Worm (Caenorhabditis elegans) whole organism, late embryonic: ENCODE results near the gene che-2.

ENCODE experiments used
- C38D4.7 ChIP-seq: fragments of 200-800 bp; sonication (Bioruptor generic); optimal IDR thresholded peaks from 2 replicates; lab custom pipeline; 2018; ENCODE audit warnings: mild to moderate bottlenecking, missing genetic modification characterization, moderate library complexity, missing compliant biosample characterization
- K02D7.2 ChIP-seq: sonication (generic microtip); optimal IDR thresholded peaks from 2 replicates; lab custom pipeline; 2017; ENCODE audit warnings: mild to moderate bottlenecking, missing genetic modification characterization, missing compliant biosample characterization
- T23F11.4 ChIP-seq: fragments of 200-800 bp; sonication (Bioruptor generic); optimal IDR thresholded peaks from 2 replicates; lab custom pipeline; 2018; ENCODE audit warnings: mild to moderate bottlenecking, missing genetic modification characterization, missing compliant biosample characterization
- ceh-22 ChIP-seq: sonication (generic microtip); optimal IDR thresholded peaks from 2 replicates; lab custom pipeline; 2017; ENCODE audit warnings: missing biosample characterization, missing genetic modification characterization
- ceh-30 ChIP-seq: fragments of 150-350 bp; optimal IDR thresholded peaks from 2 replicates; lab custom pipeline; 2014; ENCODE audit warnings: missing biosample characterization, missing genetic modification characterization
- ceh-34 ChIP-seq: sonication (generic microtip); optimal IDR thresholded peaks from 2 replicates; lab custom pipeline; 2016; ENCODE audit warnings: mild to moderate bottlenecking, missing genetic modification characterization, missing compliant biosample characterization
- ceh-48 ChIP-seq: sonication (generic microtip); optimal IDR thresholded peaks from 2 replicates; lab custom pipeline; 2016; ENCODE audit warnings: missing genetic modification characterization, inconsistent platforms, missing compliant biosample characterization
- ceh-6 ChIP-seq: fragments of 200-800 bp; sonication (Bioruptor generic); optimal IDR thresholded peaks from 2 replicates; lab custom pipeline; 2018; ENCODE audit warnings: mild to moderate bottlenecking, missing genetic modification characterization, missing compliant biosample characterization
- ceh-9 ChIP-seq: sonication (generic microtip); optimal IDR thresholded peaks from 2 replicates; lab custom pipeline; 2016; ENCODE audit warnings: mild to moderate bottlenecking, missing genetic modification characterization, inconsistent platforms, missing compliant biosample characterization
- dmd-4 ChIP-seq: sonication (generic microtip); optimal IDR thresholded peaks from 2 replicates; lab custom pipeline; 2016; ENCODE audit warnings: borderline replicate concordance, missing genetic modification characterization, missing compliant biosample characterization
- dve-1 ChIP-seq: sonication (generic microtip); optimal IDR thresholded peaks from 2 replicates; lab custom pipeline; 2017; ENCODE audit warnings: antibody characterized with exemption, mild to moderate bottlenecking, missing genetic modification characterization, missing compliant biosample characterization
- elt-2 ChIP-seq: sonication (generic microtip); optimal IDR thresholded peaks from 2 replicates; lab custom pipeline; 2016; ENCODE audit warnings: missing genetic modification reagents, missing genetic modification characterization, missing compliant biosample characterization
- elt-4 ChIP-seq: sonication (generic microtip); optimal IDR thresholded peaks from 2 replicates; lab custom pipeline; 2016; ENCODE audit warnings: missing genetic modification characterization, missing compliant biosample characterization
- eyg-1 ChIP-seq: sonication (generic microtip); optimal IDR thresholded peaks from 2 replicates; lab custom pipeline; 2016; ENCODE audit warnings: missing genotype, missing genetic modification characterization, missing compliant biosample characterization
- hlh-13 ChIP-seq: fragments of 200-800 bp; sonication (Bioruptor generic); optimal IDR thresholded peaks from 2 replicates; lab custom pipeline; 2018; ENCODE audit warnings: mild to moderate bottlenecking, missing genetic modification characterization, missing compliant biosample characterization
- hlh-15 ChIP-seq: sonication (generic microtip); optimal IDR thresholded peaks from 2 replicates; lab custom pipeline; 2016; ENCODE audit warnings: missing genetic modification characterization, missing compliant biosample characterization
- hlh-6 ChIP-seq: sonication (generic microtip); optimal IDR thresholded peaks from 2 replicates; lab custom pipeline; 2016; ENCODE audit warnings: missing genotype, missing genetic modification characterization, missing compliant biosample characterization
- lim-6 ChIP-seq: sonication (generic microtip); optimal IDR thresholded peaks from 2 replicates; lab custom pipeline; 2016; ENCODE audit warnings: missing genetic modification characterization, missing compliant biosample characterization
- nfya-1 ChIP-seq: sonication (generic microtip); optimal IDR thresholded peaks from 2 replicates; lab custom pipeline; 2017; ENCODE audit warnings: missing genetic modification characterization, mild to moderate bottlenecking, missing compliant biosample characterization, antibody characterized with exemption, moderate library complexity
- pax-1 ChIP-seq: fragments of 150-350 bp; optimal IDR thresholded peaks from 2 replicates; lab custom pipeline; 2014; ENCODE audit warnings: missing biosample characterization, missing genetic modification characterization
- pha-2 ChIP-seq: sonication (generic microtip); optimal IDR thresholded peaks from 2 replicates; lab custom pipeline; 2017; ENCODE audit warnings: mild to moderate bottlenecking, missing genetic modification characterization, missing compliant biosample characterization
- rnt-1 ChIP-seq: sonication (generic microtip); optimal IDR thresholded peaks from 2 replicates; lab custom pipeline; 2016; ENCODE audit warnings: missing genetic modification characterization, missing compliant biosample characterization
- sdc-2 ChIP-seq: sonication (generic microtip); optimal IDR thresholded peaks from 2 replicates; lab custom pipeline; 2016; ENCODE audit warnings: missing genotype, missing genetic modification characterization, missing compliant biosample characterization
- sox-2 ChIP-seq: fragments of 200-800 bp; sonication (Bioruptor generic); IDR thresholded peaks from 2 replicates; pipeline ENCODE4 v1.3.6; 2022; ENCODE audit warnings: missing genetic modification reagents, missing genetic modification characterization, missing compliant biosample characterization
- sox-4 ChIP-seq: sonication (generic microtip); optimal IDR thresholded peaks from 2 replicates; lab custom pipeline; 2017; ENCODE audit warnings: mild to moderate bottlenecking, missing genetic modification characterization, inconsistent platforms, missing compliant biosample characterization
- tbx-7 ChIP-seq: sonication (generic microtip); optimal IDR thresholded peaks from 2 replicates; lab custom pipeline; 2016; ENCODE audit warnings: missing genotype, missing genetic modification characterization, missing compliant biosample characterization
- unc-3 ChIP-seq, 2 experiments: fragments of 200-800 bp in 1 of 2; sonication (Bioruptor generic) in 1 of 2; sonication (generic microtip) in 1 of 2; conservative IDR thresholded peaks in 1 of 2; optimal IDR thresholded peaks in 1 of 2; 2 replicates each; pipeline versions ENCODE4 v1.3.6 to Lab custom; 2016 to 2022; ENCODE audit warnings: missing compliant biosample characterization in 2 of 2, missing genetic modification characterization in 2 of 2, missing genetic modification reagents in 1 of 2
- unc-42 ChIP-seq: sonication (generic microtip); optimal IDR thresholded peaks from 2 replicates; lab custom pipeline; 2016; ENCODE audit warnings: missing genotype, missing genetic modification characterization, missing compliant biosample characterization
- unc-86 ChIP-seq: sonication (generic microtip); optimal IDR thresholded peaks from 2 replicates; lab custom pipeline; 2016; ENCODE audit warnings: missing genetic modification characterization, missing compliant biosample characterization
- ztf-16 ChIP-seq: sonication (generic microtip); optimal IDR thresholded peaks from 2 replicates; lab custom pipeline; 2017; ENCODE audit warnings: missing genetic modification characterization, missing compliant biosample characterization

The che-2 gene

DNA sequence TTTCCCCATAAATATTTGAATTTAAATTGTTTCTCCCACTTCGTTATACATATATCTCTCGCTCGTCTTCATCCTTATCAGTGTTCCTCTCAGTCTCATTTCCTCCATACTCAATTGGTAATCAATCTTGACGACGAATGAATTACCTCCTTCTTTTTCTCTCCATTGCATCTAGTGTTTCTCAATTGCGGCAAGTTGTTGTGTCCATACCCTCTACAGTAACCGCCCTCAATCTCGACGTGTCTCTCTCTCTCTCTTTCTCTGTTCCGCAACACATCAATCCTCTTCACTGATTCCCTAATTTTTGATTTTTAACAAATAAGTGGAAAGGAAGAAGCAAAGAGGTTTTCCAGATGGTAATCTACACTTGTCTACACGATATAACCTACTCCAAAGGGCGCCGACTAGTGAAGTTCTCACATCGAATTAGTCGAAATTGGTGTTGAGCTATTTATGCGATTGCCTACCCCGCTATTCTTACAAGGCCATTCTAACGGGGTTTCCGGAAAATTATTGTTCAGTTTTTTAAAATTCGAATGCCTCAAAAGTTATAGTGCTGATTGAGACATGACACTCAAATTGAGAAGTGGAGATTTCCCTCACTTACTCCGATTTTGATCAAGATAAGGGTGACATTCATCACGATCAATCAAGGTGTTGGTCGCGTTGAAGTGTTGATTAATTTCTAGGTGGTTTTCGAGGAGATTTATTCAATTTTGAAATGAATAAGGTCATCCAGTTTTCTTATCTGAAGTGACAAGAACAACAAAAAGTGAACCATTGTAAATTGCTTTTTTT is 23.0 kb downstream of the che-2 start:
- TF ChIP-seq sox-4: no peak
- no peak for TF ChIP-seq eyg-1 (tag; lab: Kevin White, UChicago)
- TF ChIP-seq T23F11.4 (GFP tag; lab: Kevin White, UChicago): no peak
- no peak for TF ChIP-seq ceh-30 (tag; lab: Kevin White, UChicago)
- TF ChIP-seq, all 69 proteins: peak for 0

DNA sequence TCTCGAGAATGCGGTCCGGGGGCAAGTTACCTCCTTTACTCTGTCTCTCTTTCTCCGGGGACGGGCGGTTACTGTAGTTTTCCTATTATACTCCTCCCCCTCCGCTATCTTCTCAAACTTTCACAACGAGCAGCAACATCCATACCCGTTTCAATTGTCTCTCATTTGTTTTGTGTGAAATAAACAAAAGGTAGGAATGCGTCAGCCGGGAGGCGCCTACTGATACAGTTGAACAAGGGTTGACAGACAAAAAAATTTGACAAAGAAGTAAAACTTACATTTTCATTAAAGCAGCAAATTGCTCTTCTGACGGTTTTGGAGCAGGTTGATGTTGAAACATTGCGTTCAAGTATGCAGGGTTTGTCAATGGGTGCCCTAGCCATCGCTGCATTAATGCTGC is 23.8 kb downstream of the che-2 start:
- TF ChIP-seq pha-2 (tag; lab: Kevin White, UChicago) (no peak), hlh-6 (tag; lab: Kevin White, UChicago) (no peak), sox-2 (no peak), sox-4 (no peak), rnt-1 (tag; lab: Kevin White, UChicago) (no peak), lim-6 (tag; lab: Kevin White, UChicago) (no peak), dve-1 (tag; lab: Kevin White, UChicago) (no peak), unc-42 (tag; lab: Kevin White, UChicago) (no peak), ceh-34 (tag; lab: Kevin White, UChicago) (no peak), K02D7.2 (tag; lab: Kevin White, UChicago) (no peak)
- TF ChIP-seq, all 69 proteins: peak for 0

DNA sequence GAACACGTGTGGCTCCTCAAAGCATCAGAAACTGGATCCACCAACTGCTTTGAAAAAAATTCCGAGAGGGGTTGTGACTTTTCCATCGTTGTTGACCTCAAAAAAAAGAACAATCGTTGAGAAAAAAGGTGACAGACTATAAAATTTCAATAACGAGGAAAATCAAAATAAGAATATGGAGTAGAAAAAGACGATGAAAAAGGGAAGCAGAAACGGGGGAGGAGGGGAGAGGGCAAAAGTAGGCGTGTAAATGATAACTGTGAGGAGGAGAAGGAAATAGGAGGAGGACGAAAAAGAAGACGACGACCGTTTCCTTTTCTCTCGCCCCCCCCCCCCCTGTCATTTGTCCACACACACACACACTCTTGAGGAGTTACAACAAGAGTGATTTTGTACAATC is 25.6 kb downstream of the che-2 start, which contains the start of gene B0310.2:
Gene B0310.2, minus strand, starts transcription at position 101 of the 400 bp plus-strand sequence.
- TF ChIP-seq nfya-1 (no peak), unc-86 (tag; lab: Kevin White, UChicago) (no peak), hlh-13 (no peak), ceh-48 (tag; lab: Kevin White, UChicago) (no peak), ztf-16 (no peak), C38D4.7 (no peak)
- TF ChIP-seq, all 69 proteins: peak for 0

DNA sequence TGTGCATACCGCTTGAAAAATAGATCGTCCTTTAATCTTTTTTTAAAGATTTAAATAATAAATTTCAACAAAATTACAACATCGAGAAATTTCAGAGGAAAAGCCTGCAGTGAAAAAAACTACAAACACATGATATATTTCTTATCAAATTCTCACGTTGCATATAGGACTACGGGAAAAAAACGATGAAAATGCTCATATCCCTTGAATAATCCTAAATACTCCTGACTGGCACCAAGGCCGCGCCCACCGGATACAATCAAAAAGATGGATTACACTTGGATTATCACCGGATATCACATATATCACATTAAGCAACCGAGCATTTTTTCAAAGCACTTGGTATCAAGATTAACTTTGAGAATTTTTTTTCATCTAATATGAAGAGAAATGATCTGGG is 32.8 kb downstream of the che-2 start:
- no peak for TF ChIP-seq pax-1 (tag; lab: Kevin White, UChicago)

DNA sequence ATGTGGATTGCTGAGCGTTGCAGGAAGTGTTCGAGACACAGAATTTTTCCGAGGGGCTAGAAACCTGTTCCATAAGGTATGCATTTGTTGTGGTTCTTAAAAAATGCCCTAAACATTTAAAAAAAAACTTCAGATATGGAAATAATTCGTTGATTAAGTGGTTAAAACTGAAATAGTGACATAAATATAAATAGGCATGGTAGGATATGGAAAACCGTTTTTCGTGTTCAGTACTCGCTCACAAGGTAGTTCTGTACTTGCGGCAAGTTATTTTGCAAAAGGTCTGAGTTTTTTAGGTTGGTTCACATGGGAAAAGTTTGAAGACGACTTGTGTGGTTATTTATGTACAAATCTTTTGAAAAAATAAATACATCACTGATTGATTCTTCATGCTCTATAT is 39.6 kb downstream of the che-2 start, which contains the start of gene B0310.3:
Gene B0310.3, minus strand, starts transcription at position 101 of the 400 bp plus-strand sequence.
- TF ChIP-seq elt-4 (tag; lab: Kevin White, UChicago) (no peak), ceh-6 (GFP tag; lab: Kevin White, UChicago) (no peak), eyg-1 (tag; lab: Kevin White, UChicago) (no peak)

DNA sequence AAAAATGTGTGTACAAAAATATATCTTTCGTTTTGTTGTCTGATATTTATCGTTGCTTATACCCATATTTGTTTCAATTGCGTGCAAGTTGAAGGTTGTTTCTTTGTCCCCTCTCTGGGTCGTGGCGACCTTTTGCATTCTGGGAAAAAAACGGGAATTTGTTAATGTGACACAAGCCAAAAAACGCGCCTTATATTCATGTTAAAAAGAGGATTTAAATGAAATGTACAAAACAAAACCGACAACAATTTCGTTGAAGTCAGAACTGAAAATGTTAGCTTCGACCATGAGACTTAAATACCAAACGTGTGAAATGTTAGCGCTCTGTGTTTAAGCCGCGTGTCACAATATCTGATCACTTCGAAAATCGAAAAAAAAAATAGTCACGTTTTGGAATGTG is 43.2 kb downstream of the che-2 start:
- TF ChIP-seq sox-4: no peak
- no peak for TF ChIP-seq ceh-22 (tag; lab: Kevin White, UChicago)
- no peak for TF ChIP-seq eyg-1 (tag; lab: Kevin White, UChicago)
- TF ChIP-seq hlh-15: no peak
- TF ChIP-seq ceh-9 (tag; lab: Kevin White, UChicago): no peak
- no peak for TF ChIP-seq sdc-2 (tag; lab: Kevin White, UChicago)
- TF ChIP-seq tbx-7: no peak
- TF ChIP-seq dmd-4 (tag; lab: Kevin White, UChicago): no peak
- TF ChIP-seq pax-1 (tag; lab: Kevin White, UChicago): no peak
- no peak for TF ChIP-seq unc-3 (GFP tag; conservative IDR thresholded peaks at IDR 0.05; lab: Robert Waterston, UW)
- TF ChIP-seq unc-3 (tag; optimal IDR thresholded peaks at IDR 0.05; lab: Kevin White, UChicago): no peak
- TF ChIP-seq elt-2 (tag; lab: Kevin White, UChicago): no peak
